Worm (Caenorhabditis elegans) whole organism, L3 larva: ENCODE data around the gene H40L08.7.

Experiments used
- R02D3.7 ChIP-seq: fragments of 150-350 bp; optimal IDR thresholded peaks from 2 replicates; lab custom pipeline; 2014; ENCODE audit warnings: missing biosample characterization, missing genetic modification characterization
- aly-2 ChIP-seq: fragments of 150-350 bp; optimal IDR thresholded peaks from 2 replicates; lab custom pipeline; 2014; ENCODE audit warnings: missing biosample characterization, missing genetic modification characterization
- ama-1 ChIP-seq: fragments of 150-350 bp; optimal IDR thresholded peaks from 2 replicates; lab custom pipeline; 2018
- ceh-16 ChIP-seq: sonication (generic microtip); optimal IDR thresholded peaks from 2 replicates; lab custom pipeline; 2017; ENCODE audit warnings: missing biosample characterization, missing genetic modification characterization
- ceh-28 ChIP-seq: fragments of 150-350 bp; optimal IDR thresholded peaks from 2 replicates; lab custom pipeline; 2014; ENCODE audit warnings: missing biosample characterization, missing genetic modification reagents, missing genetic modification characterization
- ceh-82 ChIP-seq: fragments of 150-350 bp; optimal IDR thresholded peaks from 2 replicates; lab custom pipeline; 2014; ENCODE audit warnings: missing biosample characterization, missing genetic modification characterization
- ceh-9 ChIP-seq: sonication (generic microtip); optimal IDR thresholded peaks from 2 replicates; lab custom pipeline; 2018; ENCODE audit warnings: missing biosample characterization, missing genetic modification characterization
- egl-5 ChIP-seq: fragments of 150-350 bp; optimal IDR thresholded peaks from 2 replicates; lab custom pipeline; 2017; ENCODE audit warnings: missing biosample characterization, missing genetic modification reagents, missing genetic modification characterization, inconsistent platforms
- elt-1 ChIP-seq: fragments of 150-350 bp; optimal IDR thresholded peaks from 2 replicates; lab custom pipeline; 2014; ENCODE audit warnings: missing biosample characterization, missing genetic modification characterization
- elt-2 ChIP-seq: sonication (generic microtip); optimal IDR thresholded peaks from 2 replicates; lab custom pipeline; 2016; ENCODE audit warnings: missing genetic modification reagents, mild to moderate bottlenecking, missing genetic modification characterization, missing compliant biosample characterization
- elt-3 ChIP-seq, 3 experiments: fragments of 150-350 bp in 1 of 3; sonication (generic microtip) in 2 of 3; optimal IDR thresholded peaks; 2 replicates in 2 of 3; 4 replicates in 1 of 3; lab custom pipeline; 2014 to 2017; ENCODE audit warnings: missing biosample characterization in 3 of 3, missing genetic modification characterization in 3 of 3
- fkh-2 ChIP-seq: fragments of 150-350 bp; optimal IDR thresholded peaks from 2 replicates; lab custom pipeline; 2014; ENCODE audit warnings: missing biosample characterization, missing genetic modification reagents, missing genetic modification characterization
- fos-1 ChIP-seq: fragments of 150-350 bp; optimal IDR thresholded peaks from 2 replicates; lab custom pipeline; 2014; ENCODE audit warnings: missing biosample characterization, missing genetic modification characterization
- hmg-11 ChIP-seq: sonication (generic microtip); optimal IDR thresholded peaks from 2 replicates; lab custom pipeline; 2016; ENCODE audit warnings: missing genetic modification characterization, missing compliant biosample characterization
- jun-1 ChIP-seq: fragments of 150-350 bp; optimal IDR thresholded peaks from 2 replicates; lab custom pipeline; 2014; ENCODE audit warnings: missing biosample characterization, missing genetic modification reagents, missing genetic modification characterization
- lin-15B ChIP-seq: fragments of 150-350 bp; optimal IDR thresholded peaks from 2 replicates; lab custom pipeline; 2014; ENCODE audit warnings: missing biosample characterization, missing genetic modification characterization
- lin-39 ChIP-seq: fragments of 150-350 bp; optimal IDR thresholded peaks from 2 replicates; lab custom pipeline; 2018; ENCODE audit warnings: missing biosample characterization, missing genetic modification reagents, missing genetic modification characterization
- lsy-12 ChIP-seq: sonication (generic microtip); optimal IDR thresholded peaks from 2 replicates; lab custom pipeline; 2016; ENCODE audit warnings: mild to moderate bottlenecking, missing genetic modification characterization, missing compliant biosample characterization
- mdl-1 ChIP-seq: fragments of 150-350 bp; optimal IDR thresholded peaks from 2 replicates; lab custom pipeline; 2014; ENCODE audit warnings: missing biosample characterization, missing genetic modification characterization
- mml-1 ChIP-seq: fragments of 150-350 bp; sonication (generic microtip); optimal IDR thresholded peaks from 3 replicates; lab custom pipeline; 2014; ENCODE audit warnings: missing biosample characterization, missing genetic modification characterization
- nfya-1 ChIP-seq: sonication (generic microtip); optimal IDR thresholded peaks from 2 replicates; lab custom pipeline; 2017; ENCODE audit warnings: missing genetic modification characterization, mild to moderate bottlenecking, missing compliant biosample characterization, antibody characterized with exemption, moderate library complexity; ENCODE audit not compliant: insufficient read depth
- nhr-11 ChIP-seq: fragments of 150-350 bp; optimal IDR thresholded peaks from 2 replicates; lab custom pipeline; 2014; ENCODE audit warnings: missing biosample characterization, missing genetic modification characterization
- nhr-12 ChIP-seq: fragments of 150-350 bp; optimal IDR thresholded peaks from 2 replicates; lab custom pipeline; 2014; ENCODE audit warnings: missing biosample characterization, missing genetic modification characterization
- nhr-23 ChIP-seq: fragments of 150-350 bp; optimal IDR thresholded peaks from 2 replicates; lab custom pipeline; 2014; ENCODE audit warnings: missing biosample characterization, missing genetic modification reagents, missing genetic modification characterization
- nhr-237 ChIP-seq: fragments of 150-350 bp; optimal IDR thresholded peaks from 2 replicates; lab custom pipeline; 2014; ENCODE audit warnings: missing biosample characterization, missing genetic modification characterization
- nhr-25 ChIP-seq: sonication (generic microtip); optimal IDR thresholded peaks from 2 replicates; lab custom pipeline; 2017; ENCODE audit warnings: missing biosample characterization, missing genetic modification characterization
- nhr-28 ChIP-seq: fragments of 150-350 bp; optimal IDR thresholded peaks from 2 replicates; lab custom pipeline; 2014; ENCODE audit warnings: missing biosample characterization, missing genetic modification characterization
- nhr-43 ChIP-seq: sonication (generic microtip); optimal IDR thresholded peaks from 2 replicates; lab custom pipeline; 2016; ENCODE audit warnings: mild to moderate bottlenecking, missing genetic modification characterization, missing compliant biosample characterization; ENCODE audit not compliant: poor library complexity, severe bottlenecking
- nhr-67 ChIP-seq: fragments of 150-350 bp; optimal IDR thresholded peaks from 2 replicates; lab custom pipeline; 2014; ENCODE audit warnings: missing biosample characterization, missing genetic modification characterization
- nhr-76 ChIP-seq: fragments of 150-350 bp; sonication (generic microtip); optimal IDR thresholded peaks from 5 replicates; lab custom pipeline; 2014; ENCODE audit warnings: missing biosample characterization, missing genetic modification characterization
- nhr-77 ChIP-seq: fragments of 150-350 bp; optimal IDR thresholded peaks from 2 replicates; lab custom pipeline; 2014; ENCODE audit warnings: missing biosample characterization, missing genetic modification characterization
- pha-4 ChIP-seq: fragments of 150-350 bp; optimal IDR thresholded peaks from 2 replicates; lab custom pipeline; 2014; ENCODE audit warnings: missing biosample characterization, missing genetic modification reagents, missing genetic modification characterization
- sea-2 ChIP-seq: fragments of 150-350 bp; sonication (generic microtip); optimal IDR thresholded peaks from 4 replicates; lab custom pipeline; 2014; ENCODE audit warnings: missing biosample characterization, missing genetic modification reagents, missing genetic modification characterization
- skn-1 ChIP-seq: fragments of 150-350 bp; optimal IDR thresholded peaks from 2 replicates; lab custom pipeline; 2014; ENCODE audit warnings: missing biosample characterization, missing genetic modification characterization
- snpc-4 ChIP-seq: fragments of 150-350 bp; optimal IDR thresholded peaks from 2 replicates; lab custom pipeline; 2014; ENCODE audit warnings: missing biosample characterization, missing genetic modification characterization
- tbx-2 ChIP-seq: sonication (generic microtip); optimal IDR thresholded peaks from 2 replicates; lab custom pipeline; 2016; ENCODE audit warnings: mild to moderate bottlenecking, missing genetic modification characterization, missing compliant biosample characterization
- unc-62 ChIP-seq: fragments of 150-350 bp; sonication (generic microtip); optimal IDR thresholded peaks from 4 replicates; lab custom pipeline; 2014; ENCODE audit warnings: missing biosample characterization, missing genetic modification reagents, missing genetic modification characterization
- zag-1 ChIP-seq: fragments of 150-350 bp; optimal IDR thresholded peaks from 2 replicates; lab custom pipeline; 2014; ENCODE audit warnings: missing biosample characterization, missing genetic modification characterization
- ztf-11 ChIP-seq: fragments of 150-350 bp; optimal IDR thresholded peaks from 2 replicates; lab custom pipeline; 2014; ENCODE audit warnings: missing biosample characterization, missing genetic modification characterization
- ztf-4 ChIP-seq: fragments of 150-350 bp; optimal IDR thresholded peaks from 2 replicates; lab custom pipeline; 2014; ENCODE audit warnings: missing biosample characterization, missing genetic modification characterization

The H40L08.7 gene

DNA sequence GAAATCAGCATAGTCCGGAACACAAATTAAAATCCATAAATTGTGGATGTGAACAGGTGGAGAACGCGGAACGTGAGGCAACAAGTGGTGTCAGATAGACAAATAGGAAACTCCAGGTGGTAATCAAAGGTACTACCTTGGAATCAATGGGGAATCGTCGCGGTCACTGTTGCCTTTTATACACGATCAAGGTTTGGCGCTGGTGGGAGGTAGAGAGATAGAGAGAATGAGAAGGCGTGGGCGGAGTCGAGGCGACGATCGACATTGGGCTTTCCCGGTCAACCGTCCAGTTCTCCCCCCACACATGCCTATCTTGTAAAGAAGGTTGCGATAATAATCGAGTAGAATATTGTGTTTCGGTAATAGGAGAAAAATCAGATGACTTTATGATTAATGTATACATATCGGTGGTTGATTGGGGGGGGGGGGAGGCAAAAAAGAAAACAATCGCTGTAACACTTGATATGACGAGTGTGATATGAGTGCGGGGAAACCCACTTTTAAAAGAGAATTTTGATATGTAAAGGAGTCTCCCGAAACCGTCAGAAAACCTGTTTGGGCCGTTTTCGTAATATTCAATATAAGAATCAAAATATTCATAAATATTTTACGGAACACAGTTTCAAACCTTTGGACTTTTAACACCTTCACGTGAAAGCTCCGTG is at the start of gene H40L08.7, which contains the start of the genes H40L08.8 and H40L08.2:
TSS of gene H40L08.7 (minus strand) at position 148 of the 665 bp plus-strand sequence.
TSS of gene H40L08.8 (minus strand) at position 37 of the 665 bp plus-strand sequence.
TSS of gene H40L08.2 (minus strand) at position 148 of the 665 bp plus-strand sequence.
- TF ChIP-seq nhr-25 (tag; lab: Kevin White, UChicago) (peak; percentile 77), lin-39 (tag; lab: Kevin White, UChicago) (peak; percentile 0), lsy-12 (tag; lab: Kevin White, UChicago) (no peak), nhr-23 (tag; lab: Kevin White, UChicago) (peak; percentile 79), fkh-2 (tag; lab: Kevin White, UChicago) (no peak), snpc-4 (tag; lab: Kevin White, UChicago) (peak; percentile 5), elt-1 (tag; lab: Kevin White, UChicago) (peak; percentile 30), ceh-28 (tag; lab: Kevin White, UChicago) (peak; percentile 6), elt-3 (tag; optimal IDR thresholded peaks at IDR 0.05; lab: Kevin White, UChicago) (peak in 1 of 3 experiments; percentile 43), ama-1 (lab: Kevin White, UChicago) (peak; percentile 90), nhr-43 (tag; lab: Kevin White, UChicago) (peak; percentile 61)

DNA sequence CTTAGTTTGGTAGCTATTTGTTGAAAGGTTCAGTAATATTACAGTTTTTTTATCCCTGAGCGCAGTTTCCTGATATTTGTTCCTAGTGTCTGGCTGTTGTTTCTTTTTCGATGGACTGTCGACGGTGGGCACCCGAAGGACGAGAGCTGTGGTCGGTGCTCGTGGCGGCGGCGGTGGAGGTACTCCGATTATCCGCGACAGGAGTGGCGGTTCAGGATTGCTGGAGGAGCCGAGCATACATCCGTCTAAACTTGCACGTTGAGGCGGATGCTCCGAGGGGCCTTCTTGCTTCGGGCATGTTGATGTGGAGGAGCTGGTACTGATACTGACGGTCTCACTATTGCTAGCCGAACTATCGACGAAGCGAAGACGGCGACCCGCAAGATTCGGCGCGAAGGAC is 49.8 kb upstream of the H40L08.7 start:
- TF ChIP-seq ztf-11 (tag; lab: Kevin White, UChicago), result no peak
- TF ChIP-seq tbx-2 (tag; lab: Kevin White, UChicago), result no peak
- no peak for TF ChIP-seq elt-1 (tag; lab: Kevin White, UChicago)
- no peak for TF ChIP-seq sea-2
- TF ChIP-seq nhr-28, result no peak
- no peak for TF ChIP-seq mml-1 (tag; lab: Kevin White, UChicago)

DNA sequence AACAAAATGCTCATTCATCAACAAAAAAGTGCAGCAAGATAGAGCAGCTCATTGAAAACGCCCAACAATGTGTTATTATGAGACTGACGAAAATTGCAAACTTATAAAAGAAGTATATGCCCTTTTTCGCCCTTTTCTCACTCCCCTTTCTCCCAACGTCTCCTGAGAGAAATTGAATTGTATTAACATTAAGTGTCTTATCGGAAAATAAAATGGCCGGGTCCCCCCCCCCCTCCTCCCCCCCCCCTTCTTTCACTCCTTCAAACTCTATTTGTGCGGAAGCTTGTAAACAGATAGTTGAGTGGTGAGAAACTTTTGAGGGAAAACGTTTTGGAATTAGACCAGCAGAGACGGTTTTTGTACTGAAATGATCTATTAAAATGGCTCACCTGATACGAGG is 49.2 kb upstream of the H40L08.7 start:
- TF ChIP-seq zag-1 (tag; lab: Kevin White, UChicago), result no peak
- no peak for TF ChIP-seq R02D3.7 (tag; lab: Kevin White, UChicago)
- TF ChIP-seq elt-3 (tag; optimal IDR thresholded peaks at IDR 0.05; lab: Kevin White, UChicago), result no peak
- TF ChIP-seq nhr-67 (tag; lab: Kevin White, UChicago), result no peak
- TF ChIP-seq nhr-28, result no peak
- no peak for TF ChIP-seq elt-2
- TF ChIP-seq fkh-2 (tag; lab: Kevin White, UChicago), result no peak
- no peak for TF ChIP-seq nhr-237 (tag; lab: Kevin White, UChicago)
- no peak for TF ChIP-seq ceh-82
- TF ChIP-seq nhr-76 (tag; lab: Kevin White, UChicago), result no peak
- no peak for TF ChIP-seq aly-2 (tag; lab: Kevin White, UChicago)
- no peak for TF ChIP-seq sea-2
- no peak for TF ChIP-seq snpc-4 (tag; lab: Kevin White, UChicago)
- TF ChIP-seq nhr-11 (tag; lab: Kevin White, UChicago), result no peak
- no peak for TF ChIP-seq ceh-9
- TF ChIP-seq, all 47 proteins: peak for 0

DNA sequence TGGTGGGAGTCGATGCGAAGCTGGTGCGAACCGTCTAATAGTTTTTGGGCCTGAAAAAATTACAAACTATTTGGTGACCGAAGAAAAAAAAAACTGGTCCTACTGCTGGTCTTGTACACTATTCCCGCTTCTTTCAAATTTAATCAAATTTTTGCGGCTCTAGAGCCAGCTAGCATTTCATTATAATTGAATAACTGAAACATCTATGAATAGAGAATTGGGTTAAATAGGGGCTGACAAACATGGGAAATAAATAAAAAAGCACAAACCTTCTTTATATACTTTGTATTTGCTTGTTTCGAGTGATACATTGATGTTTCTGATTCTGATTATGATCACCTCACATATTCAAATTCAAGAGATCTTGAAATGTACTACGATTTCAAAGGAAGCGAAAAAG is 47.6 kb upstream of the H40L08.7 start:
- TF ChIP-seq mdl-1 (tag; lab: Kevin White, UChicago) (no peak), nhr-28 (no peak), sea-2 (no peak), lin-15B (no peak), nhr-12 (tag; lab: Kevin White, UChicago) (no peak), lin-39 (tag; lab: Kevin White, UChicago) (no peak), skn-1 (tag; lab: Kevin White, UChicago) (no peak)

DNA sequence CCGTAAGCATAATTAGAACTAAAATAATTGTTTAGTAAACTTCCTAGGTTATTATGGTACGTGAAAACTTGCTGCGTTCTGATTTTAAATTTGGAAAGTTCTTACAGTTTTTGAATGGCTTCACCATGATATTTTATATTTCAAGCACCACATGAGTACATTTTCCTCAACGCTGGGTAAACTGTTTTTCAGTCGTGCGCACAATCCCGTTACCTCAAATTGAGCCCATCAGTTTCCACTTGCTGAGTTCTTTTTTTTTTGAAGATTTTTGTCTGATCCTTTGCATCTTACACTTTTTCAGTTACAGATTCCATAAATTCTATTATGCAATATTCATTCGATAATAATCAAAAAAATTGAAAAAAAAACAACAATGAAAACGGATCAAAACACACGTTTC is 43.0 kb upstream of the H40L08.7 start:
- TF ChIP-seq ztf-11 (tag; lab: Kevin White, UChicago) (no peak), nhr-76 (tag; lab: Kevin White, UChicago) (no peak), nhr-77 (tag; lab: Kevin White, UChicago) (no peak), ztf-4 (tag; lab: Kevin White, UChicago) (no peak), mdl-1 (tag; lab: Kevin White, UChicago) (no peak), ceh-16 (tag; lab: Kevin White, UChicago) (no peak), fos-1 (tag; lab: Kevin White, UChicago) (no peak), unc-62 (GFP tag; lab: Kevin White, UChicago) (no peak), ceh-82 (no peak), nfya-1 (tag; lab: Kevin White, UChicago) (no peak), hmg-11 (tag; lab: Kevin White, UChicago) (no peak), pha-4 (tag; lab: Kevin White, UChicago) (no peak), egl-5 (tag; lab: Kevin White, UChicago) (no peak), tbx-2 (tag; lab: Kevin White, UChicago) (no peak), jun-1 (tag; lab: Kevin White, UChicago) (no peak), nhr-67 (tag; lab: Kevin White, UChicago) (no peak)
